Worm (Caenorhabditis elegans) whole organism, L3 larva: ENCODE data around the gene gln-5.

Source experiments
- ceh-82 ChIP-seq: fragments of 150-350 bp; optimal IDR thresholded peaks from 2 replicates; lab custom pipeline; 2014; ENCODE audit warnings: missing biosample characterization, missing genetic modification characterization
- egl-27 ChIP-seq: sonication (generic microtip); optimal IDR thresholded peaks from 4 replicates; lab custom pipeline; 2017; ENCODE audit warnings: missing biosample characterization, missing genetic modification reagents, missing genetic modification characterization
- elt-2 ChIP-seq: sonication (generic microtip); optimal IDR thresholded peaks from 2 replicates; lab custom pipeline; 2016; ENCODE audit warnings: missing genetic modification reagents, mild to moderate bottlenecking, missing genetic modification characterization, missing compliant biosample characterization
- nfya-1 ChIP-seq: sonication (generic microtip); optimal IDR thresholded peaks from 2 replicates; lab custom pipeline; 2017; ENCODE audit warnings: missing genetic modification characterization, mild to moderate bottlenecking, missing compliant biosample characterization, antibody characterized with exemption, moderate library complexity; ENCODE audit not compliant: insufficient read depth
- nhr-11 ChIP-seq: fragments of 150-350 bp; optimal IDR thresholded peaks from 2 replicates; lab custom pipeline; 2014; ENCODE audit warnings: missing biosample characterization, missing genetic modification characterization
- nhr-237 ChIP-seq: fragments of 150-350 bp; optimal IDR thresholded peaks from 2 replicates; lab custom pipeline; 2014; ENCODE audit warnings: missing biosample characterization, missing genetic modification characterization
- nhr-28 ChIP-seq: fragments of 150-350 bp; optimal IDR thresholded peaks from 2 replicates; lab custom pipeline; 2014; ENCODE audit warnings: missing biosample characterization, missing genetic modification characterization
- nhr-77 ChIP-seq: fragments of 150-350 bp; optimal IDR thresholded peaks from 2 replicates; lab custom pipeline; 2014; ENCODE audit warnings: missing biosample characterization, missing genetic modification characterization
- ztf-4 ChIP-seq: fragments of 150-350 bp; optimal IDR thresholded peaks from 2 replicates; lab custom pipeline; 2014; ENCODE audit warnings: missing biosample characterization, missing genetic modification characterization

DNA sequence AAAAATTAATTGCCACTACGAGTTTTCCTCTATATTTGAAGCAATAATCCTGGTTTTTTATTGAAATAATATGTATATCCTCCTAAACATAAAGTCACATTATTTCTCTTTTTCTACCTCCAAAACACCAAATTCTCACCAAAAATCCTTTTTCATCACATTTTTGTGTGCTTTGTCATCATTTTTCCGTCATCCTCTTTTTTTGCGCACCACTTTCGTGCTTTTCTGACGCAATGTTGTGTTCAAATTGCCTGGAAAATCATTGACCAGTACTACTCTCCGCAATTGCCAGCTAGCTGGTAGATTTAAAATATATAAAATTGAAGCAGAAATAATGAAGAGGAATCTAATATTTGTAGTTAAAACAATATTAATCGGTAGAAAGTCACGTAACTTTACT is 5.4 kb downstream of the gln-5 start:
- no peak for TF ChIP-seq nhr-77 (tag; lab: Kevin White, UChicago)
- no peak for TF ChIP-seq nhr-11 (tag; lab: Kevin White, UChicago)
- TF ChIP-seq ztf-4 (tag; lab: Kevin White, UChicago) = no peak
- TF ChIP-seq ceh-82 (tag; lab: Kevin White, UChicago) = no peak
- no peak for TF ChIP-seq egl-27 (tag; lab: Kevin White, UChicago)
- TF ChIP-seq nhr-28 (tag; lab: Kevin White, UChicago) = no peak
- TF ChIP-seq elt-2 (tag; lab: Kevin White, UChicago) = no peak
- no peak for TF ChIP-seq nfya-1 (tag; lab: Kevin White, UChicago)
- TF ChIP-seq nhr-237 (tag; lab: Kevin White, UChicago) = no peak
